Fruit fly (Drosophila melanogaster): ENCODE measurements around the gene CG40228.

CG40228 gene

DNA sequence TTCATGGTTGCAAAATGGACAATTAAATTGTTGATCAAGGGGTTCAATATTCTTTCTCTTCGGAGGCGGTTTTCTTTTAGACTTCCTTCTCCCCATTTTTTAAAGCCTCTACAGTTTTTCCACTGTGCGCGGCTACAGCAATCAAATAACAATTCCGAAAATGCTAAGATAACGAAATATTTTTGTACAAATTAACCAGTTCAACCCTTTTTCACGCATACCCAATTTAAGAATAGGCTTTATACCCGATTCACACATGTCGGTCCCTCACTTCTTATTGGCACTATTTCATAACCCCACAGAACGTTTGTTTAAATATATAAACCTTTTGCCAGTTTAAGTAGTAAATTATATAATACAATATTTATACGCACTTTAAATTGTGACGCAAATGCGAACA, at the start of gene CG40228:
CG40228 (minus strand) TSS at position 163 of the 400 bp plus-strand sequence.
- TF ChIP-seq spab (GFP tag; optimal IDR thresholded peaks at IDR 0.05) (no peak), CG34406 (GFP tag; optimal IDR thresholded peaks at IDR 0.05) (no peak), CG6792 (GFP tag; optimal IDR thresholded peaks at IDR 0.05) (no peak), CG1621 (tag; optimal IDR thresholded peaks at IDR 0.05) (peak; percentile 8), CG3032 (tag; optimal IDR thresholded peaks at IDR 0.05) (peak; percentile 29), acj6 (GFP tag; optimal IDR thresholded peaks at IDR 0.05) (no peak), CG4318 (GFP tag; optimal IDR thresholded peaks at IDR 0.05) (no peak)

DNA sequence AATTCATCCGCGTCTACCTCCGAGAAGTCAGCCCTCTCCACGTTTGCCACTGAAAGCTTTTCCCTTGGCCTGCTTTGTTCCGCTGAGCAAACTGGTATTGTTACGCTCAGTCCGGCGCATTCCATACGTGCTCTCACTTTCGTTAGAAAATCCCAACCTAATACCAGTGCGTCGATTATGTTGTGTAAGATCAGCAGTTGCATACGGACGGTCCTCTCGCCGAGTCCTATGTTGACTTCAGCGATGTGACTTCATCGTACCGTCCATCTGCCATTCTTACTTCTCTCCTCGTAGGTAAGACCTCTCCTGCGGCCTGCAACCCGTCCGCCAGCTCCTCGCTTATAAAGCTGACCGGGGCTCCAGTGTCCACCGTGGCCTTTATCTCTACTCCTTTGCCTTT, 10.1 kb upstream of the CG40228 start:
- no peak for TF ChIP-seq Eip93F (GFP tag; optimal IDR thresholded peaks at IDR 0.05)
- no peak for TF ChIP-seq CG11294 (GFP tag; IDR thresholded peaks at IDR 0.05)
- no peak for TF ChIP-seq achi (GFP tag; optimal IDR thresholded peaks at IDR 0.05)

DNA sequence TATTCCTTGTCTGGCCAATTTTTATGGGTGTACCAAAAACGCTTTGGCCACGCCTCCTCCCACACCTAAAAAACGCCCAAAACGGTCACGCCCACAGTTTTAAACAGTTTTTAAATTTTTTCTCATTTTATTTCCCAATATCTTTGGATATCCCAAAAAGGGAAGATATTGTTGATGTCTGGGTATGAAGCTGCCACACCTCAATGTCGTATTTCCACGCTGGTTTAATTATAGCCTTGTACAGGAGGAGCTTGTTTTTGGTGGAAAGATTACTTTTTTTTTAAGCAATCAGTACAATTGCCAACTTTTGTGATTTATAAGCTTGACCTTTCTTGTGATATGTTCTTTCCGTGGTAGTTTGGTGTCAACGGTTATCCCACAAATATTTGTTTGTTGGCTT, 3.0 kb upstream of the CG40228 start:
- TF ChIP-seq OdsH (GFP tag; optimal IDR thresholded peaks at IDR 0.05) (no peak), CG31627 (GFP tag; optimal IDR thresholded peaks at IDR 0.05) (no peak), CG9139 (GFP tag; optimal IDR thresholded peaks at IDR 0.05) (no peak), net (GFP tag; optimal IDR thresholded peaks at IDR 0.05) (no peak), CG8119 (GFP tag; IDR thresholded peaks at IDR 0.05) (no peak), CG32006 (GFP tag; optimal IDR thresholded peaks at IDR 0.05) (no peak), CG11762 (GFP tag; optimal IDR thresholded peaks at IDR 0.05; ENCODE audit: insufficient read depth) (no peak), CG8319 (GFP tag; optimal IDR thresholded peaks at IDR 0.05) (no peak), CG10631 (GFP tag; optimal IDR thresholded peaks at IDR 0.05) (no peak), spab (GFP tag; optimal IDR thresholded peaks at IDR 0.05) (no peak)

DNA sequence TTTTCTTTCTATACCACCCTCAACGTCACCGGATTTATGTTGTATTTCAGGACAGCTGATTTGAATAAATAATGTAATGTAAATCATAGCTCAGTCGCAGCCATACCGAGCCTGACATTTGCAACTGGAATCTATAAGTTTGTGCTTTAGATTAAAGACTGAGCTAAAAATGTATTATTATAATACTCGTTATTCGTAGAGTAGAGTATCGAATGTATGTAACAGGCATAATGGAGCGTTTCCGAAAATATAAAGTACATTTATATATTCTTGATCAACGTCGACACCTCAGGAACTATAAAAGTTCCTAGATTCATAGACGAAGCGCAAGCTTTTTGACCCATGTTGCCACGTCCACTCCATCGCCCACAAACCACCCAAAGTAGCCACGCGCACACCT, 1.3 kb upstream of the CG40228 start:
- TF ChIP-seq CG1621 (tag; optimal IDR thresholded peaks at IDR 0.05) (no peak), Gug (GFP tag; IDR thresholded peaks at IDR 0.05) (no peak), cyc (GFP tag; optimal IDR thresholded peaks at IDR 0.05) (no peak), Sox15 (GFP tag; optimal IDR thresholded peaks at IDR 0.05) (no peak), dsx (GFP tag; optimal IDR thresholded peaks at IDR 0.05; ENCODE audit: poor library complexity, severe bottlenecking) (no peak), achi (GFP tag; optimal IDR thresholded peaks at IDR 0.05) (no peak), CG15336 (GFP tag; IDR thresholded peaks at IDR 0.05) (no peak), fd59A (GFP tag; optimal IDR thresholded peaks at IDR 0.05) (no peak), spab (GFP tag; optimal IDR thresholded peaks at IDR 0.05) (no peak), CG34406 (GFP tag; optimal IDR thresholded peaks at IDR 0.05) (no peak), Ets21C (GFP tag; optimal IDR thresholded peaks at IDR 0.05) (no peak), ss (GFP tag; optimal IDR thresholded peaks at IDR 0.05) (no peak), salr (GFP tag; optimal IDR thresholded peaks at IDR 0.05) (no peak), Lpt (GFP tag; optimal IDR thresholded peaks at IDR 0.05) (no peak), CG8632 (GFP tag; optimal IDR thresholded peaks at IDR 0.05) (no peak), pdm3 (GFP tag; optimal IDR thresholded peaks at IDR 0.05) (no peak), Ets96B (tag; optimal IDR thresholded peaks at IDR 0.05) (no peak), CG7368 (GFP tag; optimal IDR thresholded peaks at IDR 0.05) (no peak)

Data from whole organism, prepupa.